Worm (Caenorhabditis elegans): ENCODE results near the gene mtp-18.

ce11 chrX:6184709-6185108 is 21.5 kb downstream of the mtp-18 start, which contains the start of gene T13C5.2:
- TF ChIP-seq nhr-11 (tag; optimal IDR thresholded peaks at IDR 0.05) (no peak), ceh-16 (tag; optimal IDR thresholded peaks at IDR 0.05) (no peak), ZK546.5 (tag; optimal IDR thresholded peaks at IDR 0.05) (no peak), ceh-82 (tag; optimal IDR thresholded peaks at IDR 0.05) (no peak), ama-1 (optimal IDR thresholded peaks at IDR 0.05) (no peak)
